Worm (Caenorhabditis elegans): ENCODE measurements around the gene K04C2.3.

DNA sequence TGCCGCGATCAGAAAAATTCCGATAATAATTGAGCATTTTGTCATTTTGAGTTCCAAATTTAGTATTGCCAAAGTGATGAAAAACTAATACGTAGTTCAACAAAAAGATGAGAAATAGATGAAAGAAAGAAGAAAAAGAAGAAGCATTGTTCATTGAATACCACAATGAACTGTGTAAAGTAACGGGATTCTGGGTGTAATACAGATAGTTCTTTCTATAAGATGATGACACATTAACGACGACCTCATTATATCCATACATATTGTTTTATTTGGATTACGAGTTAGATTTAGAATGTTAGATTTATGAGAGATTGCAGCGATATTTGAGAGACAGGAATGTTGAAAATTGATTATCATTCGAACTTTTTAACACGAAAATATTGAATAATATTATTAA, 18.7 kb downstream of the K04C2.3 start, which contains the start of gene K04C2.5:
- TF ChIP-seq ceh-82 (tag; optimal IDR thresholded peaks at IDR 0.05) (no peak), ama-1 (optimal IDR thresholded peaks at IDR 0.05) (no peak), ztf-11 (tag; optimal IDR thresholded peaks at IDR 0.05) (no peak), mdl-1 (tag; optimal IDR thresholded peaks at IDR 0.05) (no peak), lin-13 (GFP tag; optimal IDR thresholded peaks at IDR 0.05) (no peak)
